Worm (Caenorhabditis elegans) whole organism, early embryonic: Measurements from ENCODE around the gene Y67D8B.2.

Source experiments
- B0310.2 ChIP-seq: sonication (generic microtip); optimal IDR thresholded peaks from 2 replicates; lab custom pipeline; 2016; ENCODE audit warnings: mild to moderate bottlenecking, missing genetic modification characterization, missing compliant biosample characterization
- F13C5.2 ChIP-seq: sonication (generic microtip); optimal IDR thresholded peaks from 2 replicates; lab custom pipeline; 2017; ENCODE audit warnings: mild to moderate bottlenecking, missing genetic modification characterization, inconsistent platforms, missing compliant biosample characterization
- aly-1 ChIP-seq: sonication (generic microtip); optimal IDR thresholded peaks from 2 replicates; lab custom pipeline; 2016; ENCODE audit warnings: missing genetic modification characterization, missing compliant biosample characterization
- ama-1 ChIP-seq: fragments of 150-350 bp; optimal IDR thresholded peaks from 2 replicates; lab custom pipeline; 2014
- ceh-13 ChIP-seq: fragments of 200-800 bp; sonication (Bioruptor generic); optimal IDR thresholded peaks from 2 replicates; lab custom pipeline; 2018; ENCODE audit warnings: mild to moderate bottlenecking, missing genetic modification characterization, missing compliant biosample characterization
- ceh-36 ChIP-seq: sonication (generic microtip); optimal IDR thresholded peaks from 2 replicates; lab custom pipeline; 2016; ENCODE audit warnings: missing genetic modification characterization, inconsistent platforms, missing compliant biosample characterization
- ets-7 ChIP-seq: sonication (generic microtip); optimal IDR thresholded peaks from 2 replicates; lab custom pipeline; 2016; ENCODE audit warnings: missing genotype, missing genetic modification characterization, missing compliant biosample characterization
- flt-1 ChIP-seq: fragments of 200-800 bp; sonication (Bioruptor generic); IDR thresholded peaks from 2 replicates; pipeline ENCODE4 v1.3.6; 2022; ENCODE audit warnings: missing genetic modification characterization, missing compliant biosample characterization
- hmbx-1 ChIP-seq: sonication (generic microtip); optimal IDR thresholded peaks from 2 replicates; lab custom pipeline; 2016; ENCODE audit warnings: mild to moderate bottlenecking, missing genetic modification characterization, missing compliant biosample characterization
- hmg-4 ChIP-seq: fragments of 200-800 bp; sonication (Bioruptor generic); optimal IDR thresholded peaks from 2 replicates; lab custom pipeline; 2018; ENCODE audit warnings: mild to moderate bottlenecking, missing genetic modification characterization, missing compliant biosample characterization
- hnd-1 ChIP-seq: sonication (generic microtip); optimal IDR thresholded peaks from 2 replicates; lab custom pipeline; 2016; ENCODE audit warnings: missing genetic modification characterization, missing compliant biosample characterization
- pes-1 ChIP-seq: fragments of 200-800 bp; sonication (Bioruptor generic); IDR thresholded peaks from 2 replicates; pipeline ENCODE4 v1.3.6; 2022; ENCODE audit warnings: missing genetic modification reagents, missing genetic modification characterization, missing compliant biosample characterization
- scrt-1 ChIP-seq: fragments of 200-800 bp; sonication (Bioruptor generic); IDR thresholded peaks from 2 replicates; pipeline ENCODE4 v1.3.6; 2022; ENCODE audit warnings: missing genetic modification characterization, missing compliant biosample characterization
- sea-1 ChIP-seq: fragments of 200-800 bp; sonication (Bioruptor generic); conservative IDR thresholded peaks from 2 replicates; pipeline ENCODE4 v1.3.6; 2022; ENCODE audit warnings: missing genetic modification characterization, missing compliant biosample characterization
- tbx-11 ChIP-seq: fragments of 200-800 bp; sonication (Bioruptor generic); IDR thresholded peaks from 2 replicates; pipeline ENCODE4 v1.3.6; 2022; ENCODE audit warnings: missing genetic modification characterization, missing compliant biosample characterization
- tbx-37 ChIP-seq: fragments of 200-800 bp; sonication (Bioruptor generic); conservative IDR thresholded peaks from 2 replicates; pipeline ENCODE4 v1.3.6; 2022; ENCODE audit warnings: missing genetic modification reagents, missing genetic modification characterization, missing compliant biosample characterization
- tra-4 ChIP-seq: sonication (generic microtip); optimal IDR thresholded peaks from 2 replicates; lab custom pipeline; 2017; ENCODE audit warnings: missing genetic modification characterization, missing compliant biosample characterization

The Y67D8B.2 gene

ce11 chrIV:3168656-3169216 is 22.6 kb downstream of the Y67D8B.2 start:
- no peak for TF ChIP-seq ama-1 (lab: Kevin White, UChicago)
- no peak for TF ChIP-seq aly-1 (tag; lab: Kevin White, UChicago)
- no peak for TF ChIP-seq hnd-1 (tag; lab: Kevin White, UChicago)
- no peak for TF ChIP-seq tra-4 (tag; lab: Kevin White, UChicago)
- no peak for TF ChIP-seq F13C5.2
- TF ChIP-seq hmbx-1 (tag; lab: Kevin White, UChicago), result no peak
- no peak for TF ChIP-seq sea-1 (GFP tag; lab: Robert Waterston, UW)
- no peak for TF ChIP-seq ets-7
- TF ChIP-seq tbx-11 (GFP tag; lab: Robert Waterston, UW), result no peak
- TF ChIP-seq hmg-4 (GFP tag; lab: Kevin White, UChicago), result no peak
- no peak for TF ChIP-seq ceh-36 (tag; lab: Kevin White, UChicago)
- no peak for TF ChIP-seq flt-1

DNA sequence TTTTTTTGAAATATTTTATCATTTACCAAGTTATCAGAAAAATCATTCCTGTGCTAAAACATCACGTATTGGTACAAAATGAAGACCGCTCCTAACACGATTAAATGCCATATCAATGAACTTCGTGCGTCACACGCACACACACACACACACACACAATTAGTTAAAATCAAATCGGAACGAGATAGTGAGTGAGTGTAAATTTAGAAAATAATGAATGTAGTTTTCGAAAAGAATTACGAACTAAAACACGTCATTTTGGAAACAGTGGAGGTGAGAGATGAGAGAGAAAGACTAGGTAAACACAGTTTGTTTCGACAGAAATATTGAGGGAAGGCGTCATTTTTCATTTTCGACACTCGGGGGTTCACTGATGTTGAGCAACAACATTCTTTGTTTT is 24.5 kb downstream of the Y67D8B.2 start:
- no peak for TF ChIP-seq aly-1 (tag; lab: Kevin White, UChicago)
- TF ChIP-seq hmbx-1 (tag; lab: Kevin White, UChicago), result no peak
- TF ChIP-seq tbx-11 (GFP tag; lab: Robert Waterston, UW), result no peak
- TF ChIP-seq ets-7, result no peak
- TF ChIP-seq B0310.2 (tag; lab: Kevin White, UChicago), result no peak
- TF ChIP-seq scrt-1 (GFP tag; lab: Robert Waterston, UW), result no peak
- TF ChIP-seq sea-1 (GFP tag; lab: Robert Waterston, UW), result no peak
- TF ChIP-seq tbx-37 (GFP tag; lab: Robert Waterston, UW), result no peak
- no peak for TF ChIP-seq hnd-1 (tag; lab: Kevin White, UChicago)
- no peak for TF ChIP-seq pes-1 (GFP tag; lab: Robert Waterston, UW)
- no peak for TF ChIP-seq flt-1
- TF ChIP-seq ama-1 (lab: Kevin White, UChicago), result no peak
- no peak for TF ChIP-seq hmg-4 (GFP tag; lab: Kevin White, UChicago)
- TF ChIP-seq ceh-36 (tag; lab: Kevin White, UChicago), result no peak
- TF ChIP-seq ceh-13, result no peak

DNA sequence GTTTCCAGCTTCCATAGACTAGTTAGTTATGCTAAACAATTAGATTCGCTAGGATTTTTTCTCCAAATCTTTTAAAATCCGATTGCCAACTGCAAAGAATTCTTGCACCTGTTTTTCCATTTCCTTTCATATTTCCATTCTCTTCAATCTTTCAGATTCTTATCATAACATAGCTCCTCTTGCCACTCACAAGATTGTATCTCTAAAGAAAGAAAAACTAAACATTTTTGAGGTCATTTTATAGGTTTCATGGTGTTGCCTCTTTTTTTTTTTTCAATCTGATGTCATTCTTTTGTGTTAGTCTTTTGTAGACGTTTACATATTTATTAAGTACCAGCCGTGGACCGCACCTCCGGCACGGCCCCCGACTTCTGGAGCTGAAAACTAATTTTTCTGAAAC is 26.0 kb downstream of the Y67D8B.2 start:
- TF ChIP-seq pes-1 (GFP tag; lab: Robert Waterston, UW) (no peak), flt-1 (no peak), ceh-13 (no peak), hmbx-1 (tag; lab: Kevin White, UChicago) (no peak), ceh-36 (tag; lab: Kevin White, UChicago) (no peak), scrt-1 (GFP tag; lab: Robert Waterston, UW) (no peak), tra-4 (tag; lab: Kevin White, UChicago) (no peak), tbx-11 (GFP tag; lab: Robert Waterston, UW) (no peak), tbx-37 (GFP tag; lab: Robert Waterston, UW) (no peak), ets-7 (no peak), F13C5.2 (no peak), sea-1 (GFP tag; lab: Robert Waterston, UW) (no peak), hnd-1 (tag; lab: Kevin White, UChicago) (no peak), B0310.2 (tag; lab: Kevin White, UChicago) (no peak), ama-1 (lab: Kevin White, UChicago) (no peak), aly-1 (tag; lab: Kevin White, UChicago) (no peak), hmg-4 (GFP tag; lab: Kevin White, UChicago) (no peak)

DNA sequence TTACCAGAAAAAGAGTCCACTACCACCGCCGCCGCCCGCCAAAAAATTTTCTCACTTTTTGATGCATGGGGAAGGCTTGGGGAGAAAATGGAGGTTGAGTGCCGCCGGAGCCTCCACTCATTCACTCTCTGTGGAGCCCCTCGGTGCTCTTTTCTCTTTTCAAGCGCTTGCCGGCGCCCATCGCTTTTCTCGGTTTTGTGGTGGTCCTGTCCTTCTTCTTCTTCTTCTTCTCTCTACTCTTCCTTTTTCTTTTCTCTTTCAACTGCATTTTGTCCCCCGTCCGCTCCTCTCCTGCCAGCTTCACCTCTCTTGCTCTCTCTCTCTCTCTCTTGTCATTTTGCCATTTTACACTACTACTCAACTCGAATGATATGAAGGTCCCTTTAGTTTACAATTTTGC is 27.8 kb downstream of the Y67D8B.2 start:
- TF ChIP-seq hnd-1 (tag; lab: Kevin White, UChicago) (no peak), hmg-4 (GFP tag; lab: Kevin White, UChicago) (no peak), aly-1 (tag; lab: Kevin White, UChicago) (no peak), scrt-1 (GFP tag; lab: Robert Waterston, UW) (no peak), hmbx-1 (tag; lab: Kevin White, UChicago) (no peak), B0310.2 (tag; lab: Kevin White, UChicago) (no peak), ets-7 (no peak), ceh-13 (no peak), tra-4 (tag; lab: Kevin White, UChicago) (no peak), ama-1 (lab: Kevin White, UChicago) (no peak), pes-1 (GFP tag; lab: Robert Waterston, UW) (no peak), tbx-37 (GFP tag; lab: Robert Waterston, UW) (no peak), ceh-36 (tag; lab: Kevin White, UChicago) (no peak), sea-1 (GFP tag; lab: Robert Waterston, UW) (no peak)

- TF ChIP-seq pes-1 (GFP tag; lab: Robert Waterston, UW), result no peak
- TF ChIP-seq F13C5.2, result peak; percentile 48
- 0 out of 2 replicates have a peak, but pooled peaks have one; percentile 13 for TF ChIP-seq tbx-37 (GFP tag; lab: Robert Waterston, UW)
- TF ChIP-seq hmbx-1 (tag; lab: Kevin White, UChicago), result no peak
- no peak for TF ChIP-seq ceh-13
- TF ChIP-seq aly-1 (tag; lab: Kevin White, UChicago), result no peak
These were observed 30.6 kb downstream of the Y67D8B.2 start for ce11 chrIV:3160785-3161184.

ce11 chrIV:3158175-3158574 is 33.2 kb downstream of the Y67D8B.2 start:
- TF ChIP-seq ets-7 (no peak), hnd-1 (tag; lab: Kevin White, UChicago) (no peak), ama-1 (lab: Kevin White, UChicago) (no peak), tbx-37 (GFP tag; lab: Robert Waterston, UW) (no peak), pes-1 (GFP tag; lab: Robert Waterston, UW) (no peak), F13C5.2 (no peak)

DNA sequence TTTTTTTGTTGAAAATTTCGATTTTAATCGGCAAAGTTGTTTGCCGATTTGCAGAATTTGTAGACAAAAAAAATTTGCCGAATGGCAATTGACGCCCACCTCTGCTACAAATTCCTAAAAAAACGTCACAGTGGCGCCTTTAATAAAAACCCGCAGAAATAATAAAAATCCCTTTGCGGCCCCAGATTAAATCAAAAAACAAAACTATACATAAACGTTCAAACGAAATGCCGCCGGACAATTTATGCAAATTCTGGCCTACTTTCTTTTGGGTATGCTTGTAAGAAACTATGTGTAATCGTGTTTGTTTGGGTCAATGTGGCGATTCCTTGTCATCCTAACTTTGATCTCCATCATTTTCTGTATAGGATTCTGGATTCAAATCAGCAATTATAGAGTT is 40.3 kb downstream of the Y67D8B.2 start, which contains the start of gene T23E1.1:
TSS of gene T23E1.1 (plus strand) at position 301 of the 400 bp plus-strand sequence.
- TF ChIP-seq hmbx-1 (tag; lab: Kevin White, UChicago) (no peak), tbx-37 (GFP tag; lab: Robert Waterston, UW) (no peak), sea-1 (GFP tag; lab: Robert Waterston, UW) (no peak)
